Worm (Caenorhabditis elegans) whole organism, mixed stage, embryonic: Measurements from ENCODE around the gene oig-1.

Experiments used
- cnd-1 ChIP-seq: fragments of 200-800 bp; sonication (Bioruptor generic); optimal IDR thresholded peaks from 2 replicates; lab custom pipeline; 2018; ENCODE audit warnings: mild to moderate bottlenecking, missing genetic modification characterization, missing compliant biosample characterization
- elt-3 ChIP-seq: fragments of 150-350 bp; optimal IDR thresholded peaks from 2 replicates; lab custom pipeline; 2014; ENCODE audit warnings: missing biosample characterization, missing genetic modification characterization
- flh-1 ChIP-seq: fragments of 200-800 bp; sonication (Bioruptor generic); optimal IDR thresholded peaks from 2 replicates; lab custom pipeline; 2018; ENCODE audit warnings: mild to moderate bottlenecking, missing genetic modification characterization, moderate library complexity, missing compliant biosample characterization
- lin-13 ChIP-seq: fragments of 150-350 bp; optimal IDR thresholded peaks from 2 replicates; lab custom pipeline; 2014; ENCODE audit warnings: missing biosample characterization, missing genetic modification characterization
- mep-1 ChIP-seq: fragments of 150-350 bp; optimal IDR thresholded peaks from 2 replicates; lab custom pipeline; 2017; ENCODE audit warnings: missing biosample characterization, missing genetic modification reagents, missing genetic modification characterization, inconsistent platforms
- mls-2 ChIP-seq: sonication (generic microtip); optimal IDR thresholded peaks from 2 replicates; lab custom pipeline; 2016; ENCODE audit warnings: mild to moderate bottlenecking, missing genetic modification characterization, moderate library complexity, missing compliant biosample characterization
- nhr-28 ChIP-seq: fragments of 150-350 bp; optimal IDR thresholded peaks from 2 replicates; lab custom pipeline; 2014; ENCODE audit warnings: missing biosample characterization, missing genetic modification characterization
- unc-120 ChIP-seq: sonication (generic microtip); optimal IDR thresholded peaks from 2 replicates; lab custom pipeline; 2017; ENCODE audit warnings: missing genetic modification characterization, missing compliant biosample characterization; ENCODE audit not compliant: poor library complexity, severe bottlenecking
- unc-62 ChIP-seq: fragments of 150-350 bp; optimal IDR thresholded peaks from 2 replicates; lab custom pipeline; 2014; ENCODE audit warnings: missing biosample characterization, missing genetic modification reagents, missing genetic modification characterization

- TF ChIP-seq mls-2 (no peak), unc-62 (GFP tag; lab: Kevin White, UChicago) (no peak), nhr-28 (no peak), lin-13 (tag; lab: Kevin White, UChicago) (no peak), flh-1 (GFP tag; lab: Kevin White, UChicago) (no peak), cnd-1 (tag; lab: Kevin White, UChicago) (no peak), mep-1 (no peak), unc-120 (tag; lab: Kevin White, UChicago) (no peak), elt-3 (tag; lab: Kevin White, UChicago) (no peak)
Measured at ce11 chrIII:6500032-6500564, 25.4 kb downstream of the oig-1 start, which contains the start of gene F23F12.3.
